Fruit fly (Drosophila melanogaster): ENCODE measurements around the gene CG14147.

- TF ChIP-seq psq (optimal IDR thresholded peaks at IDR 0.05) (no peak), usp (GFP tag; optimal IDR thresholded peaks at IDR 0.05) (no peak), pan (optimal IDR thresholded peaks at IDR 0.05) (no peak), CG8478 (optimal IDR thresholded peaks at IDR 0.05) (no peak)
Measured at dm6 chr3L:11002923-11003322, 30.5 kb downstream of the CG14147 start.

Data from whole organism.